Worm (Caenorhabditis elegans): ENCODE measurements around the gene sqt-3.

DNA sequence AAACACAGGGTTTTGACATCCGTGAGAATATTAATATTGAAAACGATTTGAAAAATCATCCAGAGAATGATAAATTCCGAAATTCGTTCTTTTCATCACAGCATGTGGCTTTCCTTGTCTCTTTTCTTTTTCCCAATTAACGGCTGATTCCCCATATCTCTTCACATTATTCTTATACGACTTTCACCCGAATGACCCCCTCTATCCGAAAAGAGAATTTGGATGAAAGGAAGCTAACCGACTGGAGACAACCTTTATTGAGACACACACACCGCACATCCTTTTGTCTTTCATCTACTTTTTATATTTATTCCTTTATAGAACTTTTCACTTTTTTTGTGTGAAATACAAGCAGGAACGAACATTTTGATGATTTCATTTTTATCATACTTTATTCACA, 5.1 kb downstream of the sqt-3 start:
- no peak for TF ChIP-seq nhr-11 (tag; optimal IDR thresholded peaks at IDR 0.05)
- no peak for TF ChIP-seq aly-2 (tag; optimal IDR thresholded peaks at IDR 0.05)
- TF ChIP-seq nhr-10 (tag; optimal IDR thresholded peaks at IDR 0.05) = no peak
- TF ChIP-seq ztf-7 (tag; optimal IDR thresholded peaks at IDR 0.05) = no peak
- no peak for TF ChIP-seq ceh-82 (tag; optimal IDR thresholded peaks at IDR 0.05)
- TF ChIP-seq R02D3.7 (tag; optimal IDR thresholded peaks at IDR 0.05) = no peak
